Worm (Caenorhabditis elegans) whole organism, midembryonic: ENCODE results near the gene C43F9.4.

Source experiments
- T22C8.4 ChIP-seq: fragments of 200-800 bp; sonication (Bioruptor generic); IDR thresholded peaks from 2 replicates; pipeline ENCODE4 v1.3.6; 2022; ENCODE audit warnings: missing genetic modification characterization, missing compliant biosample characterization
- cog-1 ChIP-seq: sonication (generic microtip); optimal IDR thresholded peaks from 2 replicates; lab custom pipeline; 2016; ENCODE audit warnings: missing genetic modification characterization, missing compliant biosample characterization
- flt-1 ChIP-seq: fragments of 200-800 bp; sonication (Bioruptor generic); IDR thresholded peaks from 2 replicates; pipeline ENCODE4 v1.3.6; 2022; ENCODE audit warnings: missing genetic modification characterization, missing compliant biosample characterization
- klf-2 ChIP-seq: fragments of 200-800 bp; sonication (Bioruptor generic); conservative IDR thresholded peaks from 2 replicates; pipeline ENCODE4 v1.3.6; 2022; ENCODE audit warnings: missing genetic modification reagents, missing genetic modification characterization, missing compliant biosample characterization
- med-1 ChIP-seq: sonication (generic microtip); optimal IDR thresholded peaks from 2 replicates; lab custom pipeline; 2017; ENCODE audit warnings: missing genetic modification characterization, mild to moderate bottlenecking, missing compliant biosample characterization, antibody characterized with exemption, missing genetic modification reagents; ENCODE audit not compliant: insufficient read depth
- ref-1 ChIP-seq: fragments of 200-800 bp; sonication (Bioruptor generic); conservative IDR thresholded peaks from 2 replicates; pipeline ENCODE4 v1.3.6; 2022; ENCODE audit warnings: missing genetic modification reagents, missing genetic modification characterization, missing compliant biosample characterization
- tab-1 ChIP-seq: fragments of 200-800 bp; sonication (Bioruptor generic); IDR thresholded peaks from 2 replicates; pipeline ENCODE4 v1.3.6; 2022; ENCODE audit warnings: missing genetic modification characterization, missing compliant biosample characterization
- ztf-23 ChIP-seq: fragments of 200-800 bp; sonication (Bioruptor generic); IDR thresholded peaks from 2 replicates; pipeline ENCODE4 v1.3.6; 2022; ENCODE audit warnings: missing genetic modification reagents, missing genetic modification characterization, missing compliant biosample characterization
- ztf-29 ChIP-seq: fragments of 200-800 bp; sonication (Bioruptor generic); IDR thresholded peaks from 2 replicates; pipeline ENCODE4 v1.3.6; 2022; ENCODE audit warnings: missing genetic modification reagents, missing genetic modification characterization, missing compliant biosample characterization

Gene C43F9.4

ce11 chrIV:10606575-10607080 is 17.7 kb upstream of the C43F9.4 start, which contains the start of gene R09H10.3:
Gene R09H10.3, plus strand, starts transcription at chrIV:10607030.
- TF ChIP-seq ztf-23 = no peak
- no peak for TF ChIP-seq tab-1 (GFP tag; lab: Robert Waterston, UW)
- no peak for TF ChIP-seq klf-2 (GFP tag; lab: Robert Waterston, UW)
- TF ChIP-seq med-1 (GFP tag; lab: Kevin White, UChicago) = no peak
- TF ChIP-seq cog-1 (tag; lab: Kevin White, UChicago) = no peak
- TF ChIP-seq flt-1 (GFP tag; lab: Robert Waterston, UW) = no peak
- TF ChIP-seq ref-1 (GFP tag; lab: Robert Waterston, UW) = no peak
- TF ChIP-seq ztf-29 (GFP tag; lab: Robert Waterston, UW) = no peak
- no peak for TF ChIP-seq T22C8.4

- TF ChIP-seq tab-1 (GFP tag; lab: Robert Waterston, UW) = no peak
- no peak for TF ChIP-seq ztf-23
- no peak for TF ChIP-seq ztf-29 (GFP tag; lab: Robert Waterston, UW)
These were observed 13.7 kb upstream of the C43F9.4 start, which contains the start of gene R09H10.2 for ce11 chrIV:10602644-10603043. Gene R09H10.2, plus strand, starts transcription at chrIV:10602944.

ce11 chrIV:10599983-10600382 is 11.0 kb upstream of the C43F9.4 start, which contains the start of gene R09H10.1:
Gene R09H10.1, plus strand, starts transcription at chrIV:10600283.
- TF ChIP-seq tab-1 (GFP tag; lab: Robert Waterston, UW) (no peak), cog-1 (tag; lab: Kevin White, UChicago) (no peak), ref-1 (GFP tag; lab: Robert Waterston, UW) (no peak), klf-2 (GFP tag; lab: Robert Waterston, UW) (no peak), T22C8.4 (no peak), ztf-29 (GFP tag; lab: Robert Waterston, UW) (no peak), flt-1 (GFP tag; lab: Robert Waterston, UW) (no peak), ztf-23 (no peak), med-1 (GFP tag; lab: Kevin White, UChicago) (no peak)

DNA sequence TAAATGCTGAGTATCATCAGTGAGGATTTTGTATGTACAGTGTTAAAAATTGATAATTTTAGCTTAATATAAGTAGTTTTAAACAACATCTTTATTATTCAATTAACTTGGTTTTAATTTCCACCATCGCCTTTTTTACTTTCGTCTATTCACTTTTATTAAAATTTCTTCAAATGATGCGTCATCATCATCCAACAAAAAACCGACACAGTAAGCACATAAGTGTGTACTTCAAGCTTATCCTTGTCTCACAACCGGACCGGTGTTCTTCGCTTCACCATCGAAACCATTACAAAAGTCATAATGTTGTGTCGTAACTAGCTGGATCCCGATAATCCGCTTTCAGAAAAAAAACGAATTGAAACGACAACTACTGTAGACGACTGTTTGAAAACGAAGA is 7.5 kb upstream of the C43F9.4 start, which contains the start of gene C43F9.11:
Gene C43F9.11 (plus strand): TSS at position 301 of the 400 bp plus-strand sequence.
- no peak for TF ChIP-seq ztf-23
- TF ChIP-seq ztf-29 (GFP tag; lab: Robert Waterston, UW) = no peak
- no peak for TF ChIP-seq cog-1 (tag; lab: Kevin White, UChicago)
- TF ChIP-seq T22C8.4 = no peak
- TF ChIP-seq ref-1 (GFP tag; lab: Robert Waterston, UW) = no peak
- no peak for TF ChIP-seq tab-1 (GFP tag; lab: Robert Waterston, UW)
- TF ChIP-seq flt-1 (GFP tag; lab: Robert Waterston, UW) = no peak
- no peak for TF ChIP-seq klf-2 (GFP tag; lab: Robert Waterston, UW)
- no peak for TF ChIP-seq med-1 (GFP tag; lab: Kevin White, UChicago)

ce11 chrIV:10593570-10593969 is 4.6 kb upstream of the C43F9.4 start, which contains the start of gene C43F9.7:
Gene C43F9.7, minus strand, starts transcription at chrIV:10593670.
- no peak for TF ChIP-seq ztf-23
- no peak for TF ChIP-seq med-1 (GFP tag; lab: Kevin White, UChicago)
- TF ChIP-seq cog-1 (tag; lab: Kevin White, UChicago) = no peak
- TF ChIP-seq T22C8.4 = no peak
- no peak for TF ChIP-seq ref-1 (GFP tag; lab: Robert Waterston, UW)
- TF ChIP-seq klf-2 (GFP tag; lab: Robert Waterston, UW) = no peak
- TF ChIP-seq flt-1 (GFP tag; lab: Robert Waterston, UW) = no peak
- no peak for TF ChIP-seq ztf-29 (GFP tag; lab: Robert Waterston, UW)
- TF ChIP-seq tab-1 (GFP tag; lab: Robert Waterston, UW) = no peak

DNA sequence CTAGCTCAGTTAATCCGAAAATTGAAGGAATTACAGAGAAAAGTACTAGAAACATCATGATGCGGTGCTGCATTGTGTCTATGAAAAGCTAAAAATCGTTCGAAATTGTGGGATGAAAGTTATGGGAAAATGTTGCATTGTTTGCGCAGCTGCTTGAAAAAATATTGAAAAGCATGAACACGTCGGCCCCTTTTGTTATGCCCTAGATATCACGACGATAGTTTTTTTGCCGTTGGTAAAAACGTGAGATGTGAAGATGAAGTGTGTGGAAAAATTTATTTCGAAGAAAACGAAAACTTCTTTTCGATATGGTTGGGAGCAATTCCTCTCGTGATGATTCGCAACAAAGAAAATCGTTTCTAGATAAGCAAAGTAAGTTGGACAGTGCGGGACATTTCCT is 1.7 kb upstream of the C43F9.4 start, which contains the start of the genes C43F9.5 and nkb-2:
Gene C43F9.5 (minus strand): TSS at position 101 of the 400 bp plus-strand sequence.
Gene nkb-2 (plus strand): TSS at position 277 of the 400 bp plus-strand sequence.
- TF ChIP-seq ref-1 (GFP tag; lab: Robert Waterston, UW) (no peak), ztf-23 (no peak), med-1 (GFP tag; lab: Kevin White, UChicago) (no peak), flt-1 (GFP tag; lab: Robert Waterston, UW) (no peak), ztf-29 (GFP tag; lab: Robert Waterston, UW) (no peak), T22C8.4 (no peak), tab-1 (GFP tag; lab: Robert Waterston, UW) (no peak), cog-1 (tag; lab: Kevin White, UChicago) (no peak), klf-2 (GFP tag; lab: Robert Waterston, UW) (no peak)

- TF ChIP-seq ztf-23 = no peak
- TF ChIP-seq ref-1 (GFP tag; lab: Robert Waterston, UW) = no peak
- TF ChIP-seq flt-1 (GFP tag; lab: Robert Waterston, UW) = no peak
- no peak for TF ChIP-seq tab-1 (GFP tag; lab: Robert Waterston, UW)
- no peak for TF ChIP-seq ztf-29 (GFP tag; lab: Robert Waterston, UW)
- no peak for TF ChIP-seq cog-1 (tag; lab: Kevin White, UChicago)
- TF ChIP-seq T22C8.4 = no peak
- no peak for TF ChIP-seq klf-2 (GFP tag; lab: Robert Waterston, UW)
These were observed 4.7 kb downstream of the C43F9.4 start, which contains the start of gene oac-8 for ce11 chrIV:10584237-10584636. Gene oac-8, plus strand, starts transcription at chrIV:10584537.

DNA sequence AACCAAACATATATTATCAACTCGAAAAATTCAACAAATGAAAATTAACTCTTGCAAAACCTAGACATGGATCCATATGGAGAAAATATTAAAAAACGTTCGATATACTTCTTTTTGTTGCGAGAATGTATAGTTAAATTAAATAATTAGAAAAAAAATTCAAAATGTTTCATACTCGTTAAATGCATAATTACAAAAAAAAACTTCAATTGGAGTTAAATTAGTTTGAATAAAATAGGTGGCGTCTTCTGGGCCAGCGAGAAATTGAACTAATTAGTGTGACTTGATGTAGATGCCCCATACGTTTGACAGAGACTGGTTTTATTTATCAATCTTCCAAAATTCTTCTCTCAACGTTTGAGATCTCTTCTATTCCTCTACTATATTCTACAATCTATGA is 10.6 kb downstream of the C43F9.4 start, which contains the start of gene lgc-43:
Gene lgc-43 (plus strand): TSS at position 301 of the 400 bp plus-strand sequence.
- TF ChIP-seq ref-1 (GFP tag; lab: Robert Waterston, UW) = no peak
- TF ChIP-seq ztf-23 = no peak
- TF ChIP-seq klf-2 (GFP tag; lab: Robert Waterston, UW) = no peak
- no peak for TF ChIP-seq ztf-29 (GFP tag; lab: Robert Waterston, UW)
- TF ChIP-seq flt-1 (GFP tag; lab: Robert Waterston, UW) = no peak
- no peak for TF ChIP-seq cog-1 (tag; lab: Kevin White, UChicago)
- no peak for TF ChIP-seq T22C8.4
- no peak for TF ChIP-seq tab-1 (GFP tag; lab: Robert Waterston, UW)
- TF ChIP-seq med-1 (GFP tag; lab: Kevin White, UChicago) = no peak

DNA sequence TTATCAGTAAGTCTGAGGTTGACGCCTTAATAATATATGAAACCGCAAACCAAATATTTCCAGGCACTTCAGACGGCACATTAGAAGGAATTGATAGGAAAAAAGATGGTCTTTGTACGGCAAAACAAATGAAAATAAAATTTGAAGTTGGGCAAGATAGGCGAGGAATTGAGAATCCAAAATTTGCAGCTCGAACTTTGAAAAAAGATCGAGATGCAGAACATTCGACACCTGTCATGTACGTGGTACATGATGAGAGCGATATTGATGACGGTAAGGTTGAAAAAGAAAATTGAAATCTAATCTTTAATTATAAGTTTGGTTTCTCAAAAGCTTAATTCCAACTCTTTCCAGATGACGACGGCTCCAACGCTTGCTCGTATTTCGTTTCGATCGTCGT is 11.4 kb downstream of the C43F9.4 start:
- TF ChIP-seq ztf-29 (GFP tag; lab: Robert Waterston, UW) = no peak
- no peak for TF ChIP-seq T22C8.4
- no peak for TF ChIP-seq flt-1 (GFP tag; lab: Robert Waterston, UW)
- TF ChIP-seq ref-1 (GFP tag; lab: Robert Waterston, UW) = no peak
- TF ChIP-seq tab-1 (GFP tag; lab: Robert Waterston, UW) = no peak
- no peak for TF ChIP-seq cog-1 (tag; lab: Kevin White, UChicago)
